Fruit fly (Drosophila melanogaster) whole organism, embryonic: ENCODE measurements around the gene loj.

Experiments
- ATbp ChIP-seq: fragments of 200-800 bp; sonication (Bioruptor generic); optimal IDR thresholded peaks from 2 replicates; lab custom pipeline; 2017; ENCODE audit warnings: missing biosample characterization, mild to moderate bottlenecking, missing genetic modification characterization, missing genetic modification reagents
- Asciz ChIP-seq: fragments of 200-800 bp; sonication (Bioruptor generic); optimal IDR thresholded peaks from 2 replicates; lab custom pipeline; 2017; ENCODE audit warnings: missing biosample characterization, mild to moderate bottlenecking, missing genetic modification characterization, missing genetic modification reagents
- Atf6 ChIP-seq: fragments of 200-800 bp; sonication (Bioruptor generic); IDR thresholded peaks from 2 replicates; pipeline ENCODE4 v1.3.6; 2022; ENCODE audit warnings: missing biosample characterization, missing genetic modification characterization
- CG10366 ChIP-seq: fragments of 200-800 bp; sonication (Bioruptor generic); IDR thresholded peaks from 2 replicates; pipeline ENCODE4 v1.3.6; 2022; ENCODE audit warnings: missing biosample characterization, missing genetic modification characterization
- CG10959 ChIP-seq: fragments of 200-800 bp; sonication (Bioruptor generic); IDR thresholded peaks from 2 replicates; pipeline ENCODE4 v1.3.6; 2022; ENCODE audit warnings: missing biosample characterization, missing genetic modification characterization
- CG12659 ChIP-seq: fragments of 200-800 bp; sonication (Bioruptor generic); optimal IDR thresholded peaks from 3 replicates; lab custom pipeline; 2017; ENCODE audit warnings: mild to moderate bottlenecking, missing biosample characterization, missing genetic modification reagents, missing genetic modification characterization
- CG13894 ChIP-seq: fragments of 200-800 bp; sonication (Bioruptor generic); optimal IDR thresholded peaks from 3 replicates; lab custom pipeline; 2018; ENCODE audit warnings: missing biosample characterization, mild to moderate bottlenecking, missing genetic modification characterization, moderate library complexity
- CG15269 ChIP-seq: fragments of 200-800 bp; sonication (Bioruptor generic); optimal IDR thresholded peaks from 2 replicates; lab custom pipeline; 2018; ENCODE audit warnings: missing biosample characterization, mild to moderate bottlenecking, missing genetic modification characterization, moderate library complexity
- CG15601 ChIP-seq: fragments of 200-800 bp; sonication (Bioruptor generic); optimal IDR thresholded peaks from 3 replicates; lab custom pipeline; 2019; ENCODE audit warnings: missing biosample characterization, mild to moderate bottlenecking, missing genetic modification characterization, moderate library complexity
- CG16813 ChIP-seq: fragments of 200-800 bp; sonication (Bioruptor generic); IDR thresholded peaks from 3 replicates; pipeline ENCODE4 v1.3.6; 2022; ENCODE audit warnings: missing biosample characterization, missing genetic modification characterization; ENCODE audit not compliant: partially characterized antibody
- CG17385 ChIP-seq: fragments of 200-800 bp; sonication (Bioruptor generic); optimal IDR thresholded peaks from 3 replicates; lab custom pipeline; 2018; ENCODE audit warnings: missing biosample characterization, mild to moderate bottlenecking, missing genetic modification characterization
- CG17612 ChIP-seq: fragments of 200-800 bp; sonication (Bioruptor generic); IDR thresholded peaks from 2 replicates; pipeline ENCODE4 v1.3.6; 2022; ENCODE audit warnings: missing biosample characterization, missing genetic modification characterization
- CG2120 ChIP-seq: fragments of 200-800 bp; sonication (Bioruptor generic); optimal IDR thresholded peaks from 3 replicates; lab custom pipeline; 2016; ENCODE audit warnings: missing biosample characterization, missing genetic modification characterization
- CG2712 ChIP-seq: fragments of 200-800 bp; optimal IDR thresholded peaks from 3 replicates; lab custom pipeline; 2019; ENCODE audit warnings: missing biosample characterization, mild to moderate bottlenecking, missing genetic modification characterization, moderate library complexity
- CG3281 ChIP-seq: fragments of 200-800 bp; sonication (Bioruptor generic); optimal IDR thresholded peaks from 3 replicates; lab custom pipeline; 2017; ENCODE audit warnings: missing biosample characterization, mild to moderate bottlenecking, missing genetic modification characterization
- CG4820 ChIP-seq: fragments of 200-800 bp; sonication (Bioruptor generic); optimal IDR thresholded peaks from 3 replicates; lab custom pipeline; 2016; ENCODE audit warnings: missing biosample characterization, missing genetic modification characterization
- CG6791 ChIP-seq: fragments of 200-800 bp; sonication (Bioruptor generic); IDR thresholded peaks from 3 replicates; pipeline ENCODE4 v1.3.6; 2022; ENCODE audit warnings: missing biosample characterization, missing genetic modification characterization; ENCODE audit not compliant: partially characterized antibody
- CG8290 ChIP-seq, 3 experiments: fragments of 200-800 bp; sonication (Bioruptor generic); optimal IDR thresholded peaks; 2 replicates each; lab custom pipeline; 2016 to 2019; ENCODE audit warnings: missing biosample characterization in 3 of 3, missing genetic modification characterization in 3 of 3, mild to moderate bottlenecking in 2 of 3, moderate library complexity in 1 of 3
- CG8388 ChIP-seq: fragments of 200-800 bp; sonication (Bioruptor generic); optimal IDR thresholded peaks from 2 replicates; lab custom pipeline; 2019; ENCODE audit warnings: missing biosample characterization, mild to moderate bottlenecking, missing genetic modification characterization, moderate library complexity
- Dad ChIP-seq: fragments of 200-800 bp; sonication (Bioruptor generic); optimal IDR thresholded peaks from 3 replicates; lab custom pipeline; 2016; ENCODE audit warnings: missing biosample characterization, missing genetic modification characterization
- Dek ChIP-seq: fragments of 200-800 bp; sonication (Bioruptor generic); optimal IDR thresholded peaks from 3 replicates; lab custom pipeline; 2019; ENCODE audit warnings: missing biosample characterization, mild to moderate bottlenecking, missing genetic modification characterization, moderate library complexity
- Dip3 ChIP-seq: fragments of 200-800 bp; sonication (Bioruptor generic); optimal IDR thresholded peaks from 3 replicates; lab custom pipeline; 2016; ENCODE audit warnings: missing biosample characterization, missing genetic modification characterization
- Elba2 ChIP-seq: fragments of 200-800 bp; sonication (Bioruptor generic); optimal IDR thresholded peaks from 3 replicates; lab custom pipeline; 2016; ENCODE audit warnings: missing biosample characterization, missing genetic modification characterization
- HLH3B ChIP-seq: fragments of 200-800 bp; sonication (Bioruptor generic); IDR thresholded peaks from 2 replicates; pipeline ENCODE4 v1.3.6; 2022; ENCODE audit warnings: missing biosample characterization, missing genetic modification characterization
- Hsf ChIP-seq: fragments of 200-800 bp; sonication (Bioruptor generic); optimal IDR thresholded peaks from 3 replicates; lab custom pipeline; 2016; ENCODE audit warnings: missing biosample characterization, missing genetic modification characterization
- Neu2 ChIP-seq: fragments of 200-800 bp; sonication (Bioruptor generic); optimal IDR thresholded peaks from 3 replicates; lab custom pipeline; 2016; ENCODE audit warnings: missing biosample characterization, missing genetic modification characterization, borderline replicate concordance
- NfI ChIP-seq: fragments of 200-800 bp; sonication (Bioruptor generic); optimal IDR thresholded peaks from 3 replicates; lab custom pipeline; 2018; ENCODE audit warnings: missing biosample characterization, mild to moderate bottlenecking, missing genetic modification characterization, moderate library complexity
- Pdp1 ChIP-seq, 2 experiments: fragments of 200-800 bp; sonication (Bioruptor generic); optimal IDR thresholded peaks; 3 replicates each; lab custom pipeline; 2016; ENCODE audit warnings: missing biosample characterization in 2 of 2, missing genetic modification characterization in 2 of 2, mild to moderate bottlenecking in 1 of 2, moderate library complexity in 1 of 2
- Ssrp ChIP-seq: fragments of 200-800 bp; sonication (Bioruptor generic); optimal IDR thresholded peaks from 2 replicates; lab custom pipeline; 2018; ENCODE audit warnings: missing biosample characterization, mild to moderate bottlenecking, missing genetic modification characterization, moderate library complexity
- btn ChIP-seq: fragments of 200-800 bp; sonication (Bioruptor generic); optimal IDR thresholded peaks from 2 replicates; lab custom pipeline; 2016; ENCODE audit warnings: missing biosample characterization, missing genetic modification characterization
- caup ChIP-seq: fragments of 200-800 bp; sonication (Bioruptor generic); optimal IDR thresholded peaks from 3 replicates; lab custom pipeline; 2017; ENCODE audit warnings: missing biosample characterization, mild to moderate bottlenecking, missing genetic modification characterization, moderate library complexity; ENCODE audit not compliant: severe bottlenecking
- cg ChIP-seq: fragments of 200-800 bp; sonication (Bioruptor generic); optimal IDR thresholded peaks from 3 replicates; lab custom pipeline; 2019; ENCODE audit warnings: missing biosample characterization, mild to moderate bottlenecking, missing genetic modification characterization, moderate library complexity
- gem ChIP-seq: fragments of 200-800 bp; sonication (Bioruptor generic); optimal IDR thresholded peaks from 2 replicates; lab custom pipeline; 2019; ENCODE audit warnings: missing biosample characterization, mild to moderate bottlenecking, missing genetic modification characterization, moderate library complexity
- grau ChIP-seq: fragments of 200-800 bp; optimal IDR thresholded peaks from 3 replicates; lab custom pipeline; 2019; ENCODE audit warnings: missing biosample characterization, mild to moderate bottlenecking, missing genetic modification characterization, moderate library complexity
- h ChIP-seq: fragments of >200 bp; optimal IDR thresholded peaks from 2 replicates; lab custom pipeline; 2017
- insv ChIP-seq, 2 experiments: fragments of 200-800 bp; sonication (Bioruptor generic); optimal IDR thresholded peaks; 3 replicates each; lab custom pipeline; 2016 to 2018; ENCODE audit warnings: missing biosample characterization in 2 of 2, missing genetic modification characterization in 2 of 2
- klu ChIP-seq: fragments of 200-800 bp; sonication (Bioruptor generic); IDR thresholded peaks from 2 replicates; pipeline ENCODE4 v1.3.6; 2022; ENCODE audit warnings: missing biosample characterization, missing genetic modification characterization
- lov ChIP-seq, 2 experiments: fragments of 200-800 bp in 1 of 2; fragments of >200 bp in 1 of 2; sonication (Bioruptor generic) in 1 of 2; IDR thresholded peaks in 1 of 2; optimal IDR thresholded peaks in 1 of 2; 2 replicates in 1 of 2; 3 replicates in 1 of 2; pipeline versions ENCODE4 v1.3.6 to Lab custom; 2017 to 2022; ENCODE audit warnings: missing biosample characterization in 1 of 2, missing genetic modification characterization in 1 of 2
- nerfin-1 ChIP-seq: fragments of 200-800 bp; sonication (Bioruptor generic); optimal IDR thresholded peaks from 3 replicates; lab custom pipeline; 2019; ENCODE audit warnings: missing biosample characterization, mild to moderate bottlenecking, missing genetic modification characterization, moderate library complexity
- nmo ChIP-seq: fragments of 200-800 bp; sonication (Bioruptor generic); optimal IDR thresholded peaks from 2 replicates; lab custom pipeline; 2018; ENCODE audit warnings: missing biosample characterization, mild to moderate bottlenecking, missing genetic modification characterization, moderate library complexity
- salm ChIP-seq: fragments of 200-800 bp; sonication (Bioruptor generic); optimal IDR thresholded peaks from 2 replicates; lab custom pipeline; 2018; ENCODE audit warnings: missing biosample characterization, mild to moderate bottlenecking, missing genetic modification characterization
- scrt ChIP-seq: fragments of 200-800 bp; sonication (Bioruptor generic); optimal IDR thresholded peaks from 2 replicates; lab custom pipeline; 2018; ENCODE audit warnings: missing biosample characterization, mild to moderate bottlenecking, missing genetic modification characterization, moderate library complexity
- sens ChIP-seq: fragments of 200-800 bp; sonication (Bioruptor generic); peaks from one replicate; lab custom pipeline; 2016; ENCODE audit warnings: missing biosample characterization, missing genetic modification characterization
- sob ChIP-seq: fragments of 200-800 bp; sonication (Bioruptor generic); IDR thresholded peaks from 2 replicates; pipeline ENCODE4 v1.3.6; 2022; ENCODE audit warnings: missing biosample characterization, missing genetic modification characterization
- sr ChIP-seq: fragments of 200-800 bp; sonication (Bioruptor generic); IDR thresholded peaks from 3 replicates; pipeline ENCODE4 v1.3.6; 2022; ENCODE audit warnings: missing biosample characterization, missing genetic modification characterization
- trem ChIP-seq: fragments of 200-800 bp; optimal IDR thresholded peaks from 3 replicates; lab custom pipeline; 2019; ENCODE audit warnings: missing biosample characterization, mild to moderate bottlenecking, missing genetic modification characterization, moderate library complexity
- tup ChIP-seq: fragments of 200-800 bp; sonication (Bioruptor generic); optimal IDR thresholded peaks from 2 replicates; lab custom pipeline; 2016; ENCODE audit warnings: missing biosample characterization, mild to moderate bottlenecking, missing genetic modification characterization, moderate library complexity
- zen2 ChIP-seq: fragments of 200-800 bp; sonication (Bioruptor generic); IDR thresholded peaks from 3 replicates; pipeline ENCODE4 v1.3.6; 2022; ENCODE audit warnings: missing biosample characterization, missing genetic modification characterization; ENCODE audit not compliant: partially characterized antibody
- zfh2 ChIP-seq: fragments of 200-800 bp; sonication (Bioruptor generic); optimal IDR thresholded peaks from 2 replicates; lab custom pipeline; 2016; ENCODE audit warnings: missing biosample characterization, missing genetic modification characterization

loj gene

dm6 chr3L:6085988-6086387 lies 8.8 kb upstream of the loj start (continued):
- TF ChIP-seq gem, result peak; percentile 70
- TF ChIP-seq Dek, result peak; percentile 14
- TF ChIP-seq Dip3, result peak; percentile 3
- peak; percentile 24 for TF ChIP-seq nmo (GFP tag; lab: Kevin White, UChicago)
- peak; percentile 15 for TF ChIP-seq CG2712
- peak; percentile 14 for TF ChIP-seq Ssrp (tag; lab: Kevin White, UChicago)
- peak; percentile 69 for TF ChIP-seq sens (GFP tag; lab: Kevin White, UChicago)
- no peak for TF ChIP-seq Asciz
- TF ChIP-seq Neu2, result no peak
- TF ChIP-seq CG2120, result peak; percentile 62
- 0 out of 2 replicates have a peak, but pooled peaks have one; percentile 26 for TF ChIP-seq sob
- TF ChIP-seq Hsf, result peak; percentile 7
- TF ChIP-seq CG10366 (GFP tag; lab: Robert Waterston, UW), result 0 out of 2 replicates have a peak, but pooled peaks have one; percentile 8
- peak; percentile 27 for TF ChIP-seq ATbp (GFP tag; lab: Kevin White, UChicago)
- TF ChIP-seq grau (tag; lab: Kevin White, UChicago), result peak; percentile 54
- peak; percentile 9 for TF ChIP-seq CG12659
- TF ChIP-seq CG15269 (tag; lab: Kevin White, UChicago), result peak; percentile 41
- TF ChIP-seq Dad, result no peak
- TF ChIP-seq NfI (GFP tag; lab: Kevin White, UChicago), result peak; percentile 39
- peak; percentile 13 for TF ChIP-seq zfh2 (GFP tag; lab: Kevin White, UChicago)
- peak; percentile 38 for TF ChIP-seq CG8388
- TF ChIP-seq, all 482 proteins: peak for 83

DNA sequence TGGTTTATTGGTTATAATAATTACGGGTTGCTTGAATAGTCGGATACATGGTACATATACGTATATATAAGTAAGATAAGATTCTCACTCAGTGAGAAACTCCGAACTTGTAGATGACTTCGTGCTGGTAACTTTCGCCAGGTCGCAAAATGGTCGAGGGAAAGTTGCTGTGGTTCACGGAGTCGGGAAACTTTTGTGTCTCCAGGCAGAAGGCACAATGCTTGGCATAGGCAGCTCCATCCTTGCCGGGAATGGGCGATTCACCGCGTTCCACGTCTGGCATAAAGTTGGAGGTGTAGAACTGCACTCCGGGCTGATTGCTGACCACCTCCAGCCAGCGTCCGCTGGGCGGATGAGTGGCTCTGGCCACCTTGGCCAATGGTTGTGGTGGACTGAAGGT lies 1.6 kb upstream of the loj start, which contains the start of gene CG10469:
CG10469 (minus strand) TSS at position 101 of the 400 bp plus-strand sequence.
- 0 out of 3 replicates have a peak, but pooled peaks have one; percentile 16 for TF ChIP-seq CG16813
- no peak for TF ChIP-seq h (lab: Kevin White, UChicago)

- TF ChIP-seq trem (tag; lab: Kevin White, UChicago), result no peak
- no peak for TF ChIP-seq CG8290 (GFP tag; optimal IDR thresholded peaks at IDR 0.05; lab: Kevin White, UChicago)
- TF ChIP-seq CG8290 (tag; optimal IDR thresholded peaks at IDR 0.05; lab: Kevin White, UChicago), result no peak
- no peak for TF ChIP-seq caup (GFP tag; lab: Kevin White, UChicago)
- TF ChIP-seq scrt (GFP tag; lab: Kevin White, UChicago), result no peak
- TF ChIP-seq cg (GFP tag; lab: Kevin White, UChicago), result no peak
- no peak for TF ChIP-seq nerfin-1 (tag; lab: Kevin White, UChicago)
- TF ChIP-seq HLH3B (GFP tag; lab: Robert Waterston, UW), result no peak
- TF ChIP-seq lov (optimal IDR thresholded peaks at IDR 0.05; lab: Kevin White, UChicago), result no peak
- TF ChIP-seq lov (GFP tag; IDR thresholded peaks at IDR 0.05; lab: Robert Waterston, UW), result 0 out of 3 replicates have a peak, but pooled peaks have one; percentile 11
- no peak for TF ChIP-seq klu (GFP tag; lab: Robert Waterston, UW)
- TF ChIP-seq Elba2 (GFP tag; lab: Kevin White, UChicago), result no peak
- no peak for TF ChIP-seq CG6791
- TF ChIP-seq Pdp1 (GFP tag; optimal IDR thresholded peaks at IDR 0.05; lab: Kevin White, UChicago), result no peak
- TF ChIP-seq btn (GFP tag; lab: Kevin White, UChicago), result no peak
- TF ChIP-seq sr (GFP tag; lab: Robert Waterston, UW), result no peak
- no peak for TF ChIP-seq CG15601 (tag; lab: Kevin White, UChicago)
- TF ChIP-seq CG10959 (GFP tag; lab: Robert Waterston, UW), result no peak
- TF ChIP-seq CG4820, result no peak
- TF ChIP-seq CG17385 (GFP tag; lab: Kevin White, UChicago), result no peak
- no peak for TF ChIP-seq CG13894 (tag; lab: Kevin White, UChicago)
- no peak for TF ChIP-seq salm
- no peak for TF ChIP-seq CG3281 (GFP tag; lab: Kevin White, UChicago)
- TF ChIP-seq Atf6 (GFP tag; lab: Robert Waterston, UW), result no peak
- no peak for TF ChIP-seq CG17612 (GFP tag; lab: Robert Waterston, UW)
- TF ChIP-seq insv (GFP tag; optimal IDR thresholded peaks at IDR 0.05; lab: Kevin White, UChicago), result no peak
- 0 out of 3 replicates have a peak, but pooled peaks have one; percentile 12 for TF ChIP-seq zen2
- TF ChIP-seq tup, result no peak
Observed at dm6 chr3L:6097270-6097669, 2.5 kb downstream of the loj start, which contains the start of gene Ets65A. Gene Ets65A, plus strand, starts transcription at chr3L:6097617.
